Fruit fly (Drosophila melanogaster) whole organism, embryonic: Measurements from ENCODE around the gene Mccc1.

Experiments
- ATbp ChIP-seq: fragments of 200-800 bp; sonication (Bioruptor generic); optimal IDR thresholded peaks from 2 replicates; lab custom pipeline; 2017; ENCODE audit warnings: missing biosample characterization, mild to moderate bottlenecking, missing genetic modification characterization, missing genetic modification reagents
- Aef1 ChIP-seq: fragments of 200-800 bp; sonication (Bioruptor generic); IDR thresholded peaks from 3 replicates; pipeline ENCODE4 v1.3.6; 2022; ENCODE audit warnings: missing biosample characterization, missing genetic modification characterization
- Atf6 ChIP-seq: fragments of 200-800 bp; sonication (Bioruptor generic); IDR thresholded peaks from 2 replicates; pipeline ENCODE4 v1.3.6; 2022; ENCODE audit warnings: missing biosample characterization, missing genetic modification characterization
- C15 ChIP-seq: fragments of 200-800 bp; sonication (Bioruptor generic); IDR thresholded peaks from 3 replicates; pipeline ENCODE4 v1.3.6; 2022; ENCODE audit warnings: missing biosample characterization, missing genetic modification characterization
- CG10321 ChIP-seq: fragments of 200-800 bp; sonication (Bioruptor generic); IDR thresholded peaks from 2 replicates; pipeline ENCODE4 v1.3.6; 2022; ENCODE audit warnings: missing biosample characterization, missing genetic modification characterization
- CG11456 ChIP-seq: fragments of 200-800 bp; sonication (Bioruptor generic); IDR thresholded peaks from 3 replicates; pipeline ENCODE4 v1.3.6; 2022; ENCODE audit warnings: missing biosample characterization, missing genetic modification characterization
- CG12942 ChIP-seq: fragments of 200-800 bp; sonication (Bioruptor generic); optimal IDR thresholded peaks from 3 replicates; lab custom pipeline; 2016; ENCODE audit warnings: missing biosample characterization, missing genetic modification characterization
- CG13123 ChIP-seq: fragments of 200-800 bp; sonication (Bioruptor generic); optimal IDR thresholded peaks from 2 replicates; lab custom pipeline; 2016; ENCODE audit warnings: missing biosample characterization, missing genetic modification characterization
- CG14860 ChIP-seq: fragments of 200-800 bp; sonication (Bioruptor generic); IDR thresholded peaks from 3 replicates; pipeline ENCODE4 v1.3.6; 2022; ENCODE audit warnings: missing biosample characterization, missing genetic modification characterization; ENCODE audit not compliant: partially characterized antibody
- CG14965 ChIP-seq: fragments of 200-800 bp; sonication (Bioruptor generic); optimal IDR thresholded peaks from 2 replicates; lab custom pipeline; 2016; ENCODE audit warnings: missing biosample characterization, missing genetic modification characterization, borderline replicate concordance
- CG15073 ChIP-seq: fragments of 200-800 bp; sonication (Bioruptor generic); optimal IDR thresholded peaks from 2 replicates; lab custom pipeline; 2016; ENCODE audit warnings: missing biosample characterization, missing genetic modification characterization
- CG15269 ChIP-seq: fragments of 200-800 bp; sonication (Bioruptor generic); optimal IDR thresholded peaks from 2 replicates; lab custom pipeline; 2018; ENCODE audit warnings: missing biosample characterization, mild to moderate bottlenecking, missing genetic modification characterization, moderate library complexity
- CG3281 ChIP-seq: fragments of 200-800 bp; sonication (Bioruptor generic); optimal IDR thresholded peaks from 3 replicates; lab custom pipeline; 2017; ENCODE audit warnings: missing biosample characterization, mild to moderate bottlenecking, missing genetic modification characterization
- CG33557 ChIP-seq: fragments of 200-800 bp; sonication (Bioruptor generic); optimal IDR thresholded peaks from 2 replicates; lab custom pipeline; 2019; ENCODE audit warnings: missing biosample characterization, mild to moderate bottlenecking, missing genetic modification characterization, moderate library complexity
- CG4328 ChIP-seq: fragments of 200-800 bp; sonication (Bioruptor generic); optimal IDR thresholded peaks from 3 replicates; lab custom pipeline; 2017; ENCODE audit warnings: missing biosample characterization, missing genetic modification reagents, missing genetic modification characterization
- CG5180 ChIP-seq: fragments of 200-800 bp; sonication (Bioruptor generic); optimal IDR thresholded peaks from 3 replicates; lab custom pipeline; 2017; ENCODE audit warnings: missing biosample characterization, missing genetic modification characterization, mild to moderate bottlenecking, moderate library complexity, missing genetic modification reagents
- CG6175 ChIP-seq: fragments of 200-800 bp; sonication (Bioruptor generic); IDR thresholded peaks from 3 replicates; pipeline ENCODE4 v1.3.6; 2022; ENCODE audit warnings: missing biosample characterization, missing genetic modification characterization
- CG6683 ChIP-seq: fragments of 200-800 bp; sonication (Bioruptor generic); optimal IDR thresholded peaks from 2 replicates; lab custom pipeline; 2017; ENCODE audit warnings: missing biosample characterization, mild to moderate bottlenecking, missing genetic modification characterization, missing genetic modification reagents
- CG7786 ChIP-seq: fragments of 200-800 bp; sonication (Bioruptor generic); optimal IDR thresholded peaks from 2 replicates; lab custom pipeline; 2016; ENCODE audit warnings: missing biosample characterization, missing genetic modification characterization
- CoRest ChIP-seq: fragments of 200-800 bp; sonication (Bioruptor generic); optimal IDR thresholded peaks from 3 replicates; lab custom pipeline; 2018; ENCODE audit warnings: missing biosample characterization, mild to moderate bottlenecking, missing genetic modification characterization, moderate library complexity
- Doc3 ChIP-seq: fragments of 200-800 bp; sonication (Bioruptor generic); IDR thresholded peaks from 3 replicates; pipeline ENCODE4 v1.3.6; 2022; ENCODE audit warnings: missing biosample characterization, missing genetic modification characterization; ENCODE audit not compliant: partially characterized antibody
- Dref ChIP-seq: fragments of 200-800 bp; sonication (Bioruptor generic); IDR thresholded peaks from 2 replicates; pipeline ENCODE4 v1.3.6; 2022; ENCODE audit warnings: missing biosample characterization, missing genetic modification characterization
- Ets65A ChIP-seq: fragments of 200-800 bp; sonication (Bioruptor generic); peaks from one replicate; lab custom pipeline; 2016; ENCODE audit warnings: missing biosample characterization, missing genetic modification characterization
- H15 ChIP-seq: fragments of 200-800 bp; sonication (Bioruptor generic); IDR thresholded peaks from 3 replicates; pipeline ENCODE4 v1.3.6; 2022; ENCODE audit warnings: missing biosample characterization, missing genetic modification characterization
- HmgD ChIP-seq: fragments of 200-800 bp; sonication (Bioruptor generic); optimal IDR thresholded peaks from 3 replicates; lab custom pipeline; 2016; ENCODE audit warnings: missing biosample characterization, missing genetic modification characterization
- Neu2 ChIP-seq: fragments of 200-800 bp; sonication (Bioruptor generic); optimal IDR thresholded peaks from 3 replicates; lab custom pipeline; 2016; ENCODE audit warnings: missing biosample characterization, missing genetic modification characterization, borderline replicate concordance
- Nf-YC ChIP-seq: fragments of 200-800 bp; optimal IDR thresholded peaks from 3 replicates; lab custom pipeline; 2019; ENCODE audit warnings: missing biosample characterization, mild to moderate bottlenecking, missing genetic modification characterization, moderate library complexity
- PHDP ChIP-seq: fragments of 200-800 bp; sonication (Bioruptor generic); optimal IDR thresholded peaks from 3 replicates; lab custom pipeline; 2018; ENCODE audit warnings: missing biosample characterization, mild to moderate bottlenecking, missing genetic modification characterization, moderate library complexity
- Poxn ChIP-seq: fragments of 200-800 bp; sonication (Bioruptor generic); IDR thresholded peaks from 2 replicates; pipeline ENCODE4 v1.3.6; 2022; ENCODE audit warnings: missing biosample characterization, missing genetic modification characterization
- Sox100B ChIP-seq: fragments of 200-800 bp; sonication (Bioruptor generic); optimal IDR thresholded peaks from 3 replicates; lab custom pipeline; 2018; ENCODE audit warnings: missing biosample characterization, mild to moderate bottlenecking, missing genetic modification characterization
- Sry-δ ChIP-seq: fragments of 200-800 bp; sonication (Bioruptor generic); optimal IDR thresholded peaks from 2 replicates; lab custom pipeline; 2016; ENCODE audit warnings: missing biosample characterization, missing genetic modification characterization
- bbx ChIP-seq: fragments of 200-800 bp; sonication (Bioruptor generic); IDR thresholded peaks from 2 replicates; pipeline ENCODE4 v1.3.6; 2022; ENCODE audit warnings: missing biosample characterization, missing genetic modification characterization; ENCODE audit not compliant: partially characterized antibody
- bcd ChIP-seq: fragments of 200-800 bp; sonication (Bioruptor generic); optimal IDR thresholded peaks from 2 replicates; lab custom pipeline; 2017; ENCODE audit warnings: missing biosample characterization, mild to moderate bottlenecking, missing genetic modification characterization
- bigmax ChIP-seq: fragments of 200-800 bp; sonication (Bioruptor generic); optimal IDR thresholded peaks from 2 replicates; lab custom pipeline; 2018; ENCODE audit warnings: missing biosample characterization, mild to moderate bottlenecking, missing genetic modification characterization
- btn ChIP-seq: fragments of 200-800 bp; sonication (Bioruptor generic); optimal IDR thresholded peaks from 2 replicates; lab custom pipeline; 2016; ENCODE audit warnings: missing biosample characterization, missing genetic modification characterization
- dati ChIP-seq: fragments of 200-800 bp; sonication (Bioruptor generic); IDR thresholded peaks from 2 replicates; pipeline ENCODE4 v1.3.6; 2022; ENCODE audit warnings: missing biosample characterization, missing genetic modification characterization
- dysf ChIP-seq: fragments of 200-800 bp; sonication (Bioruptor generic); IDR thresholded peaks from 3 replicates; pipeline ENCODE4 v1.3.6; 2022; ENCODE audit warnings: missing biosample characterization, missing genetic modification characterization
- fru ChIP-seq: fragments of >200 bp; optimal IDR thresholded peaks from 2 replicates; lab custom pipeline; 2017
- fu2 ChIP-seq: fragments of 200-800 bp; sonication (Bioruptor generic); optimal IDR thresholded peaks from 2 replicates; lab custom pipeline; 2016; ENCODE audit warnings: missing biosample characterization, missing genetic modification characterization
- gfzf ChIP-seq: fragments of 200-800 bp; sonication (Bioruptor generic); optimal IDR thresholded peaks from 2 replicates; lab custom pipeline; 2016; ENCODE audit warnings: missing biosample characterization, mild to moderate bottlenecking, missing genetic modification characterization, moderate library complexity
- gro ChIP-seq: fragments of 200-800 bp; sonication (Bioruptor generic); optimal IDR thresholded peaks from 2 replicates; lab custom pipeline; 2016; ENCODE audit warnings: missing biosample characterization, missing genetic modification characterization
- ind ChIP-seq: fragments of 200-800 bp; sonication (Bioruptor generic); optimal IDR thresholded peaks from 3 replicates; lab custom pipeline; 2016; ENCODE audit warnings: missing biosample characterization, missing genetic modification characterization
- lab ChIP-seq: fragments of 200-800 bp; sonication (Bioruptor generic); optimal IDR thresholded peaks from 3 replicates; lab custom pipeline; 2017; ENCODE audit warnings: missing biosample characterization, missing genetic modification characterization, mild to moderate bottlenecking, moderate library complexity, missing genetic modification reagents
- pnt ChIP-seq: fragments of 200-800 bp; sonication (Bioruptor generic); optimal IDR thresholded peaks from 3 replicates; lab custom pipeline; 2016; ENCODE audit warnings: missing biosample characterization, missing genetic modification characterization
- pzg ChIP-seq: fragments of 200-800 bp; sonication (Bioruptor generic); optimal IDR thresholded peaks from 3 replicates; lab custom pipeline; 2018; ENCODE audit warnings: missing biosample characterization, mild to moderate bottlenecking, missing genetic modification characterization, moderate library complexity
- schlank ChIP-seq: fragments of 200-800 bp; sonication (Bioruptor generic); optimal IDR thresholded peaks from 2 replicates; lab custom pipeline; 2018; ENCODE audit warnings: missing biosample characterization, mild to moderate bottlenecking, missing genetic modification characterization
- sens ChIP-seq: fragments of 200-800 bp; sonication (Bioruptor generic); peaks from one replicate; lab custom pipeline; 2016; ENCODE audit warnings: missing biosample characterization, missing genetic modification characterization
- sisA ChIP-seq: fragments of 200-800 bp; sonication (Bioruptor generic); IDR thresholded peaks from 2 replicates; pipeline ENCODE4 v1.3.6; 2022; ENCODE audit warnings: missing biosample characterization, missing genetic modification characterization
- trh ChIP-seq: fragments of 200-800 bp; sonication (Bioruptor generic); optimal IDR thresholded peaks from 2 replicates; lab custom pipeline; 2016; ENCODE audit warnings: missing biosample characterization, missing genetic modification characterization
- ttk ChIP-seq: fragments of 200-800 bp; sonication (Bioruptor generic); IDR thresholded peaks from 2 replicates; pipeline ENCODE4 v2.1.2; 2022; ENCODE audit warnings: missing biosample characterization, missing genetic modification characterization
- z ChIP-seq: fragments of 200-800 bp; sonication (Bioruptor generic); IDR thresholded peaks from 3 replicates; pipeline ENCODE4 v1.3.6; 2022; ENCODE audit warnings: missing biosample characterization, missing genetic modification characterization

Mccc1 gene

DNA sequence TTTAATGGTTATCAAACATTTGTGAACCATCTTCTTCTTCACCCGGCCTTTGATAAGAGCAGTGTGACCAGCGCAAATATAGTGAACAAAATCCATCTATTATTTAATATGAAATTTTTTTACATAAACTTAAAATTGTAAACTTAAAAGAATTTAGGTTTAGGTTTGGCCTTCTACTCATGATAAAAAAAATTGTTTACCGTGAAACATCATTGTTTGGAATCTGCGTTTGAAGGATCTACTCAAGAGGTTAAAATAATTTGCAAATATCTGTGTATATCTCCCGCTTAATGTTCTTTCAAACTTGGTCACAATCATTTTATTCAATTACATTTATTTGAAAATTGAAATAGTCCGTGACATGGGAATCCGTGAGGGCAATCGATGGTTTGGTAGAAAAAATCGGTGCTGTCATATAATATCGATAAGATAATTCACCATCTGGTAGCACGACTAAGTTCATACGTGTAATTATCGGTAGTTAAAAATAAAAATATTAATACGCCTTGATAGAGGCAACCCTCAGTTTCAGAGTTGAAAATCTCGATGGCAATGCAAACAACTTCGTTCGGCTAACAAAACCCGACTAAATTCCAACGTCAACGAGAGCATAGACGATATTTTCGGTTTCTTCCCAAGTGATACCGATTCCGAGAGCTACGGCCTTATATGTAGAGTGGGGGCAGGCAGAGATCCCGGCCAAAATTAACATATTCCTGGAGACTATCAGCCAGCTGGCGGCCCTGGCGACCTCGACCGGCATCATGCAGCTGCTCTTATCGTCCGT, 21.7 kb downstream of the Mccc1 start, which contains the start of the genes betaGlu and sip3 (continued):
- TF ChIP-seq CG6175 (GFP tag; lab: Robert Waterston, UW) (no peak), ATbp (GFP tag; lab: Kevin White, UChicago) (no peak), gfzf (GFP tag; lab: Kevin White, UChicago) (peak; percentile 66), dati (GFP tag; lab: Robert Waterston, UW) (no peak), bcd (no peak), CG5180 (GFP tag; lab: Kevin White, UChicago) (no peak), H15 (GFP tag; lab: Robert Waterston, UW) (no peak), CoRest (tag; lab: Kevin White, UChicago) (peak; percentile 39), PHDP (tag; lab: Kevin White, UChicago) (peak; percentile 3), btn (GFP tag; lab: Kevin White, UChicago) (no peak), CG14965 (GFP tag; lab: Kevin White, UChicago) (no peak), pzg (GFP tag; lab: Kevin White, UChicago) (peak; percentile 72), CG14860 (GFP tag; lab: Robert Waterston, UW) (peak; percentile 90), CG4328 (no peak), CG6683 (GFP tag; lab: Kevin White, UChicago) (no peak), lab (GFP tag; lab: Kevin White, UChicago) (no peak), Neu2 (GFP tag; lab: Kevin White, UChicago) (no peak), Dref (GFP tag; lab: Robert Waterston, UW) (peak; percentile 91), C15 (no peak), CG13123 (GFP tag; lab: Kevin White, UChicago) (peak; percentile 0), CG7786 (GFP tag; lab: Kevin White, UChicago) (no peak), sisA (GFP tag; lab: Robert Waterston, UW) (no peak), trh (GFP tag; lab: Kevin White, UChicago) (no peak), Nf-YC (tag; lab: Kevin White, UChicago) (peak; percentile 40), z (GFP tag; lab: Robert Waterston, UW) (no peak), Ets65A (GFP tag; lab: Kevin White, UChicago) (peak; percentile 64), CG15073 (GFP tag; lab: Kevin White, UChicago) (no peak), HmgD (GFP tag; lab: Kevin White, UChicago) (no peak), CG10321 (GFP tag; lab: Robert Waterston, UW) (no peak), Sox100B (GFP tag; lab: Kevin White, UChicago) (no peak), Sry-δ (GFP tag; lab: Kevin White, UChicago) (peak; percentile 79), fu2 (GFP tag; lab: Kevin White, UChicago) (no peak), CG12942 (GFP tag; lab: Kevin White, UChicago) (no peak), bbx (GFP tag; lab: Robert Waterston, UW) (peak; percentile 92), sens (peak; percentile 83), Poxn (GFP tag; lab: Robert Waterston, UW) (no peak), pnt (GFP tag; lab: Kevin White, UChicago) (no peak), gro (GFP tag; lab: Kevin White, UChicago) (no peak), ind (GFP tag; lab: Kevin White, UChicago) (no peak), CG3281 (no peak), Doc3 (peak; percentile 82), CG11456 (GFP tag; lab: Robert Waterston, UW) (no peak), CG15269 (tag; lab: Kevin White, UChicago) (no peak), Aef1 (GFP tag; lab: Robert Waterston, UW) (no peak), schlank (no peak), CG33557 (GFP tag; lab: Kevin White, UChicago) (peak; percentile 8), dysf (GFP tag; lab: Robert Waterston, UW) (no peak), bigmax (GFP tag; lab: Kevin White, UChicago) (no peak), fru (lab: Kevin White, UChicago) (no peak), ttk (no peak), Atf6 (GFP tag; lab: Robert Waterston, UW) (no peak)
